Worm (Caenorhabditis elegans) whole organism, mixed stage, embryonic: ENCODE data around the gene F47D12.9.

Experiments used
- bed-3 ChIP-seq: fragments of 200-800 bp; sonication (Bioruptor generic); optimal IDR thresholded peaks from 3 replicates; lab custom pipeline; 2018; ENCODE audit warnings: mild to moderate bottlenecking, missing genetic modification characterization, moderate library complexity, missing compliant biosample characterization
- drap-1 ChIP-seq: fragments of 200-800 bp; sonication (Bioruptor generic); optimal IDR thresholded peaks from 3 replicates; lab custom pipeline; 2018; ENCODE audit warnings: mild to moderate bottlenecking, missing genetic modification characterization, missing compliant biosample characterization
- lsy-2 ChIP-seq: fragments of 150-350 bp; optimal IDR thresholded peaks from 2 replicates; lab custom pipeline; 2014; ENCODE audit warnings: missing biosample characterization, missing genetic modification characterization
- snpc-4 ChIP-seq: fragments of 150-350 bp; optimal IDR thresholded peaks from 2 replicates; lab custom pipeline; 2014; ENCODE audit warnings: missing biosample characterization, missing genetic modification characterization

DNA sequence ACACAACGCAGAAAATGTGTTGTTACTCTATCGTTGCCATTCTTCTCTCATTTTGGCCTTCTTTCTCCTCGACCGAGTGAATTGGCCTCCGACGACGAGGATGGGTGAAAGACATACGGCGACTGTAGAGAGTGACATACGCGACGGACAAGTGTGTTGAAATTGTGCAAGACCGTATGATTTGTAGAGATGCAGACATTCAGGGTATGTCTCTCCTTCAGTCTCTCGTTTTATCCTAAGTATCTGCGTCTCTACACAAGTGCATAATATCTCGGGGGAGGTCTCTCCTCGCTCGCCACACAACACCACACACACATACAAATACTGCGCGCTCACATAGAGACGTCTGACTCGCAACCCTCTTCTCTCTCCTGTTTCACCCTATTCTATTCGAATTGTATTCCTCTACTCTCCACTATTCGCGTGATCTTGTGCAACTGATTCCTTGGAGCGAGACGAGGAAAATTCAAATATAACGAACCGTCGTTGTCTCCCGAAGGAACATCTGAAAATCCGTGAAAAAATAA lies 23.0 kb downstream of the F47D12.9 start, which contains the start of gene hmg-1.2:
- TF ChIP-seq lsy-2 (tag; lab: Kevin White, UChicago) (peak; percentile 68), drap-1 (peak; percentile 59), bed-3 (no peak), snpc-4 (tag; lab: Kevin White, UChicago) (no peak)
